Worm (Caenorhabditis elegans) whole organism, mixed stage, embryonic: Measurements from ENCODE around the gene nhr-11.

ENCODE experiments used
- ces-1 ChIP-seq: fragments of 150-350 bp; optimal IDR thresholded peaks from 2 replicates; lab custom pipeline; 2014; ENCODE audit warnings: missing biosample characterization, missing genetic modification reagents, missing genetic modification characterization
- flh-1 ChIP-seq: fragments of 200-800 bp; sonication (Bioruptor generic); optimal IDR thresholded peaks from 2 replicates; lab custom pipeline; 2018; ENCODE audit warnings: mild to moderate bottlenecking, missing genetic modification characterization, moderate library complexity, missing compliant biosample characterization
- nhr-237 ChIP-seq: fragments of 150-350 bp; optimal IDR thresholded peaks from 2 replicates; lab custom pipeline; 2014; ENCODE audit warnings: missing biosample characterization, missing genetic modification characterization

DNA sequence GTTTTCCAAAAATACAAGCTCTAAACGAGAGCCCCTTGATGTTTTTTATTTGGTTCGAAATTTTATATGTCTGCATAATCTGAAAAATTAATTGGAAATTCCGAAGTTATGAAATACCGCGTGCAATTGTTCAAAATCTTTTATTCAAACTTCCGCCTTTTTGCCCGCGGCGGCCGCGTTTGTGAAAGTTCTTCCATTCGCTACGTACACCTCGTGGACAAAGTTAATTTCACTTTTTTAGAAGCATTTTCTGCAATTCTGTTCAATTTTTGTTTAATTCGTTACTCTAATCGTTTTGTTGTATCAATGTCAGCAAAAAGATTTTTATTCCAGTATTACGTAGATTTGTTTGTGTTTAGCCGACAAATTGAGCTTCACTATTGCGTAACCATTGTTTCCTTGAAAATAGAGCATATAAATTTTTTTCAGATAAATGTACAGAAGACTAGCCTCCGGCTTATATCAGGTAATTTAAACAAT, 4.5 kb downstream of the nhr-11 start, which contains the start of gene mppb-1:
- no peak for TF ChIP-seq flh-1 (GFP tag; lab: Kevin White, UChicago)
- TF ChIP-seq ces-1 (GFP tag; lab: Kevin White, UChicago), result no peak
- peak; percentile 36 for TF ChIP-seq nhr-237 (tag; lab: Kevin White, UChicago)
